In the genomic region with DNA sequence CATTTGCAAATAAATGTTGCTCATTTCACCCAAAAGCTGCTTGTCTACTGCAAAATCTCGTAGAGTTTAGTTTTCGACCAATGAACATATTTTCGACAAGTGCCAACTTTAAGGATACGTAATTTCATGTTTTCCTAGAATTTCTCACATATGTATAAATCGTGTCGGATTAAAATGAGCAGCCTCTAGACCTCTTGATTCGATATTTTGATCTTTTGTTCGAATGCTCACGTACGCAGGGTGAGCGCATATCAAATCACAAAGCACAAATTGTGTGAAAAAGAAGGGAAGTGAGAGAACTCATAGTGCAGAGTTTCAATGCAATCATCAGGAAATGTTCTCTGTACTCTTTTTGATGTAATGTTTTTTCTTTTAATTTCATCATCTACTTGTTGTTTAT, we compare ENCODE assay signal across 5 worm cellular contexts.
A peak's percentile ranks its signal among the peaks of the same experiment; 100 is the strongest.
TF ChIP-seq lines count a peak whose summit lies in the region.

No protein-coding gene starts in this region.

TF ChIP-seq in whole organism, L1 larva, 84 proteins besides CTCF, POLR2A, EP300 and RAD21 (continues in another document):
- no peak for TF ChIP-seq pag-3 (tag; optimal IDR thresholded peaks at IDR 0.05; lab: Kevin White, UChicago; ENCODE audit: borderline replicate concordance, insufficient read depth)
- no peak for TF ChIP-seq ets-5 (GFP tag; IDR thresholded peaks at IDR 0.05; lab: Robert Waterston, UW)
- TF ChIP-seq vab-15 (tag; optimal IDR thresholded peaks at IDR 0.05; lab: Kevin White, UChicago): no peak
- TF ChIP-seq pqm-1 (tag; optimal IDR thresholded peaks at IDR 0.05; lab: Kevin White, UChicago): no peak
- no peak for TF ChIP-seq ces-1 (GFP tag; optimal IDR thresholded peaks at IDR 0.05; lab: Kevin White, UChicago)
- no peak for TF ChIP-seq ceh-82 (tag; optimal IDR thresholded peaks at IDR 0.05; lab: Kevin White, UChicago)
- TF ChIP-seq sox-4 (tag; optimal IDR thresholded peaks at IDR 0.05; lab: Kevin White, UChicago): peak; percentile 76
- no peak for TF ChIP-seq C34B4.2 (tag; optimal IDR thresholded peaks at IDR 0.05; lab: Kevin White, UChicago)
- TF ChIP-seq xbp-1 (tag; optimal IDR thresholded peaks at IDR 0.05; lab: Kevin White, UChicago): no peak
- no peak for TF ChIP-seq nhr-85 (tag; lab: Kevin White, UChicago)
- TF ChIP-seq nhr-19 (GFP tag; conservative IDR thresholded peaks at IDR 0.05; lab: Robert Waterston, UW): 0 out of 2 replicates have a peak, but pooled peaks have one; percentile 22
- TF ChIP-seq snpc-4 (tag; optimal IDR thresholded peaks at IDR 0.05; lab: Kevin White, UChicago): no peak
- no peak for TF ChIP-seq ceh-8 (GFP tag; optimal IDR thresholded peaks at IDR 0.05; lab: Kevin White, UChicago)
- TF ChIP-seq hlh-4 (tag; optimal IDR thresholded peaks at IDR 0.05; lab: Kevin White, UChicago): no peak
- no peak for TF ChIP-seq hpl-2 (GFP tag; optimal IDR thresholded peaks at IDR 0.05; lab: Kevin White, UChicago)
- no peak for TF ChIP-seq C16A3.4 (tag; optimal IDR thresholded peaks at IDR 0.05; lab: Kevin White, UChicago)
- no peak for TF ChIP-seq lsy-2 (tag; optimal IDR thresholded peaks at IDR 0.05; lab: Kevin White, UChicago)
- TF ChIP-seq grh-1 (GFP tag; IDR thresholded peaks at IDR 0.05; lab: Robert Waterston, UW): no peak

TF ChIP-seq in whole organism, L2 larva, 48 proteins besides CTCF, POLR2A, EP300 and RAD21:
- TF ChIP-seq Y55F3AM.14 (GFP tag; optimal IDR thresholded peaks at IDR 0.05; lab: Kevin White, UChicago) (no peak), mbf-1 (tag; optimal IDR thresholded peaks at IDR 0.05; lab: Kevin White, UChicago) (no peak), ZK546.5 (tag; optimal IDR thresholded peaks at IDR 0.05; lab: Kevin White, UChicago) (no peak), crh-2 (tag; optimal IDR thresholded peaks at IDR 0.05; lab: Kevin White, UChicago) (peak; percentile 54), nhr-129 (tag; optimal IDR thresholded peaks at IDR 0.05; lab: Kevin White, UChicago) (peak; percentile 49), F13H6.1 (tag; optimal IDR thresholded peaks at IDR 0.05; lab: Kevin White, UChicago) (peak; percentile 31), nhr-21 (tag; optimal IDR thresholded peaks at IDR 0.05; lab: Kevin White, UChicago) (peak; percentile 48), fos-1 (tag; optimal IDR thresholded peaks at IDR 0.05; lab: Kevin White, UChicago) (peak; percentile 10), sma-9 (GFP tag; optimal IDR thresholded peaks at IDR 0.05; lab: Kevin White, UChicago) (peak; percentile 61), sma-9 (tag; optimal IDR thresholded peaks at IDR 0.05; lab: Kevin White, UChicago) (no peak), lsy-2 (tag; optimal IDR thresholded peaks at IDR 0.05; lab: Kevin White, UChicago) (peak in 1 of 2 experiments; percentile 36)

TF ChIP-seq in whole organism, L3 larva, 47 proteins besides CTCF, POLR2A, EP300 and RAD21:
- no peak for TF ChIP-seq lsy-12 (tag; optimal IDR thresholded peaks at IDR 0.05; lab: Kevin White, UChicago)
- TF ChIP-seq nhr-67 (tag; optimal IDR thresholded peaks at IDR 0.05; lab: Kevin White, UChicago): no peak
- TF ChIP-seq pqm-1 (tag; optimal IDR thresholded peaks at IDR 0.05; lab: Kevin White, UChicago): no peak
- TF ChIP-seq aly-2 (tag; optimal IDR thresholded peaks at IDR 0.05; lab: Kevin White, UChicago): no peak
- no peak for TF ChIP-seq ceh-28 (tag; optimal IDR thresholded peaks at IDR 0.05; lab: Kevin White, UChicago)
- TF ChIP-seq nfya-1 (tag; optimal IDR thresholded peaks at IDR 0.05; lab: Kevin White, UChicago; ENCODE audit: insufficient read depth): peak; percentile 28
- no peak for TF ChIP-seq ceh-9 (tag; optimal IDR thresholded peaks at IDR 0.05; lab: Kevin White, UChicago)
- TF ChIP-seq unc-62 (GFP tag; optimal IDR thresholded peaks at IDR 0.05; lab: Kevin White, UChicago): no peak
- TF ChIP-seq jun-1 (tag; optimal IDR thresholded peaks at IDR 0.05; lab: Kevin White, UChicago): no peak
- TF ChIP-seq elt-3 (tag; optimal IDR thresholded peaks at IDR 0.05; lab: Kevin White, UChicago): no peak
- no peak for TF ChIP-seq skn-1 (tag; optimal IDR thresholded peaks at IDR 0.05; lab: Kevin White, UChicago)
- TF ChIP-seq fkh-10 (GFP tag; optimal IDR thresholded peaks at IDR 0.05; lab: Kevin White, UChicago): peak; percentile 58
- TF ChIP-seq nhr-77 (tag; optimal IDR thresholded peaks at IDR 0.05; lab: Kevin White, UChicago): no peak
- TF ChIP-seq nhr-43 (tag; optimal IDR thresholded peaks at IDR 0.05; lab: Kevin White, UChicago; ENCODE audit: poor library complexity, severe bottlenecking): no peak
- no peak for TF ChIP-seq snpc-4 (tag; optimal IDR thresholded peaks at IDR 0.05; lab: Kevin White, UChicago)
- peak; percentile 9 for TF ChIP-seq lin-15B (tag; optimal IDR thresholded peaks at IDR 0.05; lab: Kevin White, UChicago)
- TF ChIP-seq hmg-11 (tag; optimal IDR thresholded peaks at IDR 0.05; lab: Kevin White, UChicago): no peak
- no peak for TF ChIP-seq sea-2 (GFP tag; optimal IDR thresholded peaks at IDR 0.05; lab: Kevin White, UChicago)
- no peak for TF ChIP-seq mml-1 (tag; optimal IDR thresholded peaks at IDR 0.05; lab: Kevin White, UChicago)
- no peak for TF ChIP-seq ceh-82 (tag; optimal IDR thresholded peaks at IDR 0.05; lab: Kevin White, UChicago)

TF ChIP-seq in whole organism, L4 larva, 104 proteins besides CTCF, POLR2A, EP300 and RAD21:
- TF ChIP-seq pqm-1 (tag; optimal IDR thresholded peaks at IDR 0.05; lab: Kevin White, UChicago) (peak; percentile 8), nhr-41 (GFP tag; IDR thresholded peaks at IDR 0.05; lab: Robert Waterston, UW) (no peak), tag-97 (GFP tag; IDR thresholded peaks at IDR 0.05; lab: Robert Waterston, UW) (no peak), lsy-2 (tag; optimal IDR thresholded peaks at IDR 0.05; lab: Kevin White, UChicago) (peak in 1 of 2 experiments; percentile 21), nhr-111 (GFP tag; optimal IDR thresholded peaks at IDR 0.05; lab: Kevin White, UChicago) (no peak), zfp-2 (tag; optimal IDR thresholded peaks at IDR 0.05; lab: Kevin White, UChicago) (no peak), ZK337.2 (GFP tag; IDR thresholded peaks at IDR 0.05; lab: Robert Waterston, UW) (no peak), fkh-10 (GFP tag; optimal IDR thresholded peaks at IDR 0.05; lab: Kevin White, UChicago) (no peak), aly-2 (tag; optimal IDR thresholded peaks at IDR 0.05; lab: Kevin White, UChicago) (no peak), hif-1 (tag; optimal IDR thresholded peaks at IDR 0.05; lab: Kevin White, UChicago) (peak; percentile 40 to 86)

TF ChIP-seq in whole organism, young adult, 124 proteins besides CTCF, POLR2A, EP300 and RAD21:
- TF ChIP-seq Y79H2A.3 (GFP tag; conservative IDR thresholded peaks at IDR 0.05; lab: Robert Waterston, UW) (no peak), cebp-1 (GFP tag; IDR thresholded peaks at IDR 0.05; lab: Robert Waterston, UW) (no peak), cebp-1 (tag; optimal IDR thresholded peaks at IDR 0.05; lab: Kevin White, UChicago) (peak; percentile 25)
